Worm (Caenorhabditis elegans): ENCODE results near the gene F44B9.5.

The F44B9.5 gene

ce11 chrIII:8020823-8021332, 4.5 kb upstream of the F44B9.5 start, which contains the start of gene lin-36 (continued):
- TF ChIP-seq unc-86 (tag; optimal IDR thresholded peaks at IDR 0.05) (no peak), unc-42 (tag; optimal IDR thresholded peaks at IDR 0.05) (peak; percentile 75), dmd-4 (tag; optimal IDR thresholded peaks at IDR 0.05; ENCODE audit: borderline replicate concordance) (no peak), ceh-2 (tag; optimal IDR thresholded peaks at IDR 0.05) (no peak), npax-4 (tag; optimal IDR thresholded peaks at IDR 0.05) (no peak), pqm-1 (tag; optimal IDR thresholded peaks at IDR 0.05) (no peak), fkh-10 (GFP tag; optimal IDR thresholded peaks at IDR 0.05) (no peak), madf-2 (tag; optimal IDR thresholded peaks at IDR 0.05) (no peak), pros-1 (tag; optimal IDR thresholded peaks at IDR 0.05) (no peak), eyg-1 (tag; optimal IDR thresholded peaks at IDR 0.05) (no peak), ceh-45 (GFP tag; IDR thresholded peaks at IDR 0.05) (no peak), ztf-16 (tag; optimal IDR thresholded peaks at IDR 0.05) (no peak), fax-1 (tag; optimal IDR thresholded peaks at IDR 0.05) (no peak), hlh-8 (tag; optimal IDR thresholded peaks at IDR 0.05) (no peak), ceh-48 (tag; optimal IDR thresholded peaks at IDR 0.05) (peak; percentile 98), unc-55 (GFP tag; optimal IDR thresholded peaks at IDR 0.05) (peak; percentile 98), pag-3 (tag; optimal IDR thresholded peaks at IDR 0.05; ENCODE audit: borderline replicate concordance) (no peak), ceh-31 (tag; optimal IDR thresholded peaks at IDR 0.05) (peak; percentile 64), C08G9.2 (tag; optimal IDR thresholded peaks at IDR 0.05) (no peak)

DNA sequence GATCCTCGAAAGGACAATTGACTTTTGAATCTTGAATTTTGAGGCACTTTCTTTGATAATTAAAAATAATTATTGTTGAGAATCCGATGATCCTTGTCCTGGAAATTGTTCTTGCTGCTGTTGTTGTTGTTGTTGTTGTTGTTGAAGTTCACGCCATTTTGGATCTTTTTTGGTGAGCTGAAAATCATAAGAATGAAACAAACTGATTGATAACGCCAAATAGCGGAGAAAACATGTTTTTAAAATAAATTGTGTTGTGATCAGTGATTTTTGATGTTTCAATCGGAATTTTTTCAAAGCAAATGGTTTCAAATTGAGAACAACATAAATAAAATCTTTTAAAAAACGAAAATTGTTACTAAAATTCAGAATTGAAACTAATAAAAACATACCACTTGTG, 715 bp upstream of the F44B9.5 start:
- no peak for TF ChIP-seq pag-3 (tag; optimal IDR thresholded peaks at IDR 0.05; ENCODE audit: borderline replicate concordance)
- no peak for TF ChIP-seq ceh-14 (tag; optimal IDR thresholded peaks at IDR 0.05)
- TF ChIP-seq syd-9 (tag; optimal IDR thresholded peaks at IDR 0.05) = no peak
- TF ChIP-seq ceh-2 (tag; optimal IDR thresholded peaks at IDR 0.05) = no peak
- no peak for TF ChIP-seq tbx-2 (tag; optimal IDR thresholded peaks at IDR 0.05)
- TF ChIP-seq sox-2 (GFP tag; IDR thresholded peaks at IDR 0.05) = no peak
- TF ChIP-seq hlh-8 (tag; optimal IDR thresholded peaks at IDR 0.05) = no peak
- TF ChIP-seq ceh-34 (tag; optimal IDR thresholded peaks at IDR 0.05) = no peak
- no peak for TF ChIP-seq unc-55 (GFP tag; optimal IDR thresholded peaks at IDR 0.05)
- TF ChIP-seq ceh-24 (tag; optimal IDR thresholded peaks at IDR 0.05) = no peak
- no peak for TF ChIP-seq elt-4 (tag; optimal IDR thresholded peaks at IDR 0.05)
- TF ChIP-seq mec-3 (tag; optimal IDR thresholded peaks at IDR 0.05; ENCODE audit: borderline replicate concordance) = no peak
- TF ChIP-seq che-1 (tag; optimal IDR thresholded peaks at IDR 0.05) = no peak
- TF ChIP-seq ceh-6 (GFP tag; optimal IDR thresholded peaks at IDR 0.05) = no peak
- no peak for TF ChIP-seq ahr-1 (tag; optimal IDR thresholded peaks at IDR 0.05)
- TF ChIP-seq lin-11 (tag; optimal IDR thresholded peaks at IDR 0.05) = no peak
- no peak for TF ChIP-seq sdc-2 (tag; optimal IDR thresholded peaks at IDR 0.05)

DNA sequence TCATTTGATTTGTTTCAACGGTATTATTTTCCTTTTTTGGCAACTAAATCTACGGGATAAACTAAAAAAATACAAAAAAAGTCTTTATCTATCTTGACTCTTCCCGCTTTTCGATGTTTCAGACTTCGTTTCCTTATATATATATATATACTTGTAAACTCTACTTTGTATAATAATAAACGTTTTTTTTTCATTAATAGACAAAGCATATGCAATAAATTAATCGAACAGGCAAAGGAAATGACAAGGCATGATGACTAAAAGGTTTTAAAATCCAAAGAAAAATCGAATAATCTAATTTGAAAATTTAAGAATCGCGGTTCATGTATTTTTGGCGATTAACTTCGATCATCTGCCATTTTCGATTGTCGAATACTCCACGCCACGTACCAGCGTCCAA, 2.8 kb downstream of the F44B9.5 start:
- TF ChIP-seq hlh-6 (tag; optimal IDR thresholded peaks at IDR 0.05) (no peak), ceh-14 (tag; optimal IDR thresholded peaks at IDR 0.05) (no peak), odd-2 (tag; optimal IDR thresholded peaks at IDR 0.05) (no peak), ama-1 (optimal IDR thresholded peaks at IDR 0.05) (no peak), che-1 (tag; optimal IDR thresholded peaks at IDR 0.05) (no peak), hlh-13 (GFP tag; optimal IDR thresholded peaks at IDR 0.05) (no peak), hlh-30 (tag; optimal IDR thresholded peaks at IDR 0.05; ENCODE audit: insufficient read depth) (no peak), pha-4 (tag; optimal IDR thresholded peaks at IDR 0.05) (no peak), C08G9.2 (tag; optimal IDR thresholded peaks at IDR 0.05) (no peak), unc-55 (GFP tag; optimal IDR thresholded peaks at IDR 0.05) (no peak), ceh-18 (tag; optimal IDR thresholded peaks at IDR 0.05) (no peak), lin-11 (tag; optimal IDR thresholded peaks at IDR 0.05) (no peak), pros-1 (tag; optimal IDR thresholded peaks at IDR 0.05) (no peak), ceh-30 (tag; optimal IDR thresholded peaks at IDR 0.05) (no peak), fkh-10 (GFP tag; optimal IDR thresholded peaks at IDR 0.05) (no peak), pat-9 (tag; optimal IDR thresholded peaks at IDR 0.05) (no peak), dmd-4 (tag; optimal IDR thresholded peaks at IDR 0.05; ENCODE audit: borderline replicate concordance) (no peak), ahr-1 (tag; optimal IDR thresholded peaks at IDR 0.05) (no peak), pag-3 (tag; optimal IDR thresholded peaks at IDR 0.05; ENCODE audit: borderline replicate concordance) (no peak), sox-2 (GFP tag; IDR thresholded peaks at IDR 0.05) (no peak)
